Worm (Caenorhabditis elegans): ENCODE measurements around the gene sup-10.

ce11 chrX:17518293-17518692 is 9.9 kb upstream of the sup-10 start:
- no peak for TF ChIP-seq klf-2 (GFP tag; conservative IDR thresholded peaks at IDR 0.05)
- no peak for TF ChIP-seq ref-1 (GFP tag; conservative IDR thresholded peaks at IDR 0.05)
- no peak for TF ChIP-seq med-1 (GFP tag; optimal IDR thresholded peaks at IDR 0.05; ENCODE audit: insufficient read depth)
- TF ChIP-seq cog-1 (tag; optimal IDR thresholded peaks at IDR 0.05): no peak
- no peak for TF ChIP-seq flt-1 (GFP tag; IDR thresholded peaks at IDR 0.05)
- no peak for TF ChIP-seq ztf-29 (GFP tag; IDR thresholded peaks at IDR 0.05)
- no peak for TF ChIP-seq tab-1 (GFP tag; IDR thresholded peaks at IDR 0.05)
- TF ChIP-seq ztf-23 (GFP tag; IDR thresholded peaks at IDR 0.05): no peak
- TF ChIP-seq T22C8.4 (GFP tag; IDR thresholded peaks at IDR 0.05): no peak
